Fruit fly (Drosophila melanogaster): ENCODE data around the gene Itgbn.

DNA sequence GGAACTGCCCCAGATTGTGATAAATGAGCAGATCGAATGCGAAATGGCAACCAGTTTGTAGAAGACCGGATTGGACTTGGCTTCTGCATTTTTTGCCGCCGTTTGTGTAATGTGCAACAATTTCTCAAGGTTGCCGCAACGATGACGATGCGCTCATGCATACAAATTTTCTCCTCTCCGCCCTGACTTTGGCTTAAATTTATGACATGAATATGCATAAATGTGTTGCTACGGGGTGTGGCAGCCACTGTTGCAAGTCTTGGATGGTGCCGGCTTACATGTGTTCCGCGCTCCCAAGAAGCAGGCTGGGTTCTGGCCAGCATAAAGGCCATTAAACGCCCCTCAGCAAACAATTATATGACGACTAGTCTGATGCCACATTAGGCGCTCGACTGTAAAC is 8.8 kb downstream of the Itgbn start:
- TF ChIP-seq psq (GFP tag; optimal IDR thresholded peaks at IDR 0.05) (no peak), CrebA (GFP tag; optimal IDR thresholded peaks at IDR 0.05; ENCODE audit: borderline replicate concordance) (no peak), Dfd (GFP tag; optimal IDR thresholded peaks at IDR 0.05) (no peak)
